Fruit fly (Drosophila melanogaster): ENCODE measurements around the gene D19A.

dm6 chr3L:6200173-6200572 is 11.2 kb upstream of the D19A start, which contains the start of gene CG8219:
- no peak for TF ChIP-seq Clk (GFP tag; optimal IDR thresholded peaks at IDR 0.05)
- no peak for TF ChIP-seq CG5204 (GFP tag; optimal IDR thresholded peaks at IDR 0.05)
- TF ChIP-seq cnc (optimal IDR thresholded peaks at IDR 0.05), result no peak
